Fruit fly (Drosophila melanogaster) whole organism: ENCODE data around the gene ND-51.
A peak's percentile ranks its signal among the peaks of the same experiment; 100 is the strongest.

Experiments
- CG8478 ChIP-seq: fragments of >200 bp; optimal IDR thresholded peaks from 2 replicates; lab custom pipeline; 2018; ENCODE audit warnings: inconsistent platforms
- Dll ChIP-seq: fragments of >200 bp; optimal IDR thresholded peaks from 2 replicates; lab custom pipeline; 2017
- EcR ChIP-seq, 2 experiments: fragments of >200 bp; optimal IDR thresholded peaks; 2 replicates each; lab custom pipeline; 2017; ENCODE audit warnings: missing biosample characterization in 2 of 2, missing genetic modification characterization in 2 of 2, missing genetic modification reagents in 2 of 2
- pan ChIP-seq: fragments of >200 bp; optimal IDR thresholded peaks from 2 replicates; lab custom pipeline; 2017
- psq ChIP-seq: fragments of >200 bp; optimal IDR thresholded peaks from 2 replicates; lab custom pipeline; 2017
- usp ChIP-seq: fragments of >200 bp; optimal IDR thresholded peaks from 2 replicates; lab custom pipeline; 2017; ENCODE audit warnings: missing biosample characterization, missing genetic modification characterization, mixed read lengths

The ND-51 gene

DNA sequence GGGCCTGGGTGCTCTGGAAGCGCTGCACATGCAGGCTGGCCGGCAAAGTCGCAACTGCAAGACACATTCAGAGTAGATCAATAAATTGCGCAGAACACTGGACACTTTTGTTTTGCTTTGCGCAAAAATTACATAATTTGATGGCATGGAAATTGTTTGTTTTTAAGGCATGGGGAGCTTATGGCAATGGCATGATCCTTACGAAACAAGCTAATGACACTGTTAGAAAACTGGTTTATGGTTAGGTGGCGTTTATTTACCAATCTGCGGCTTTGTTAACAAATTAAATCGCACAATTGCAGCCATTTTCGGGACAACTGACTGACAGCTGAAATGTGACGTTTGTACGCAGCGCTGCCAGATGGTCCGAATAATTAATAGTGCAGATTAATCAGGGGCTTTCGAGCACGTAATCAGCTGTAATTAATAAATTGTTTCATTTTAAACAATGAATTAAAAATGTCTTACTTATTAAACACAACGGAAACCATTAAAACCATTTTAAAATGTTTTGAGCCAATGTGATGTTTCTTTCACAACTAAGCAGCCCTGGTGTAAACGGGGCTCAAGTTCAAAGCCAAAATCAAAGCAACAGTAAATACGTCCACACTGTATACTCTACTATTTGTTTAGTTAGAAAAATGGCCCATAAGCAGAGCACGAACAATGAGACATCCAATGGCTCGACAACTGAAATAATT lies at the start of gene ND-51, which contains the start of gene CG13994:
Gene ND-51 (minus strand): TSS at position 376 of the 701 bp plus-strand sequence.
Gene CG13994 (plus strand): TSS at position 608 of the 701 bp plus-strand sequence.
- TF ChIP-seq pan (no peak), EcR (GFP tag; optimal IDR thresholded peaks at IDR 0.05; lab: Kevin White, UChicago) (no peak), usp (GFP tag; lab: Kevin White, UChicago) (no peak), Dll (no peak), psq (lab: Kevin White, UChicago) (no peak), CG8478 (lab: Kevin White, UChicago) (no peak)

DNA sequence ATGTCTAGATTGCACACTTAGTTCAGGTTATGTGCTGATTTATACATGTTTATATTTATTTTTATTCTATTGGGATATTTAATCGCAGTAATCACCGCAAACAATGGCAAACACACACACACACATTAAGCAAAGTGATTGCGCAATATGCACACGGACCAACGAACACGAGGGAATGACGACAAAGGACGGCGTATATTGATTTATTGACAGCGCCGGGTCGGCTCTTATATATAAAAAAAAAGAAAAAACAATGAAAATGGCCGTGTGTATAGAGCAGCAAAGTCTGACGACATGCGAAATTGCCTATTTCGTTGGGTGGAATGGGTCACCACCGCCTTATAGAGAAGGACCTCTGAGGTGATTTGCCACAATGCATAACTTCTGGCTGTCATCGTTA lies 48.2 kb upstream of the ND-51 start:
- TF ChIP-seq psq (lab: Kevin White, UChicago): no peak
- TF ChIP-seq EcR (GFP tag; optimal IDR thresholded peaks at IDR 0.05; lab: Kevin White, UChicago): no peak
- no peak for TF ChIP-seq CG8478 (lab: Kevin White, UChicago)
- no peak for TF ChIP-seq Dll
- no peak for TF ChIP-seq usp (GFP tag; lab: Kevin White, UChicago)
- TF ChIP-seq pan: no peak

DNA sequence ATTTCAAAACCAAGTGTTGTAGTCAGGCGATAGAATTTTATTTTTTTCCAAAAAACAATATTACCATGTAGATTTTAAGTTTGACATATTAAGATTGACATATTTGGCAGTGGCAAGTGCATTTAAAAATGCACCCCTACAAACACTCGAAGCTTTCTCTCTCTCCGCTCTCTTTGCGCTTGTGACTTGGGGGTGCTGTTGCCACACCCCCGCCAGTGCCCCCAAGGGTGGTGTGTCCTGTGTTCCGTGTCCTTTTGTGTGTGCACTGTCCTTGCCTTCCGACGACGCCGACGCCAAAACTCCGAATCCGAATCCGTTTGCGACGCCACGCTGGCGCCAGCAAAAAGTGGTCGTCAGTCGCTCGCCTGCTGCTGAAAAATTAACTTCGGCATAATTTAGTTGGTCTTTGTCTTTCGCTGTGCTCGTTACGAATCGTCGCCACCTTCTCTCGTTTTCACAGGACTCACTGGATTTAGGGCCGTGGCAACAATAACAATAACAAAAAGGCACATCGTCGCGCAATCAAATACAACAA lies 46.8 kb upstream of the ND-51 start:
- TF ChIP-seq EcR (GFP tag; optimal IDR thresholded peaks at IDR 0.05; lab: Kevin White, UChicago) (no peak), psq (lab: Kevin White, UChicago) (no peak), Dll (no peak), CG8478 (lab: Kevin White, UChicago) (no peak), usp (GFP tag; lab: Kevin White, UChicago) (no peak), pan (no peak)

DNA sequence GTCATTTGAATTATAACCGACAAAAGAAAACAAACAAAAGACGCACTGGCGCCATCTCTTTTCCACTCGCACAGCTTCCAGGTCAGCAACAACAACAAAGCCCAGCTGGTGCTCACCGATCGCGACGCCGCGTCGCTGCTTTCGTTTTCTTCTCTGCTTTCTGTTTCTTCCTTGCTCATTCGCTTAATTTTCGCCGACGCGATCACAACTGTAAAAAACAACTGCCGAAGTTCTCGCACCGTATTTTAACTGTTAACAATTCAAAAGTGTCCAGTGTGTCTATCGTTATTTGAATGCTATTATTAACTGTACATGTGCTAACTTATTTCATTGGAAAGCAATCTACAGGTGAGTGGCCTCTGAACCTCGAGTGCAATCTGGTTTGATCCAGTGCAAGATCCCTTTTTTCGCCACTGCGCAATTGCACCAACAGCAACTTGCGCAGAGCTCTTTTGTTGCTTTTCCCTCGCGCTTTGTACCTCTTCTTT lies 37.7 kb upstream of the ND-51 start, which contains the start of gene stai:
Gene stai (plus strand): TSS at position 176 of the 488 bp plus-strand sequence.
- TF ChIP-seq Dll (no peak), EcR (GFP tag; optimal IDR thresholded peaks at IDR 0.05; lab: Kevin White, UChicago) (no peak), usp (GFP tag; lab: Kevin White, UChicago) (no peak), pan (peak; percentile 10), psq (lab: Kevin White, UChicago) (no peak)

DNA sequence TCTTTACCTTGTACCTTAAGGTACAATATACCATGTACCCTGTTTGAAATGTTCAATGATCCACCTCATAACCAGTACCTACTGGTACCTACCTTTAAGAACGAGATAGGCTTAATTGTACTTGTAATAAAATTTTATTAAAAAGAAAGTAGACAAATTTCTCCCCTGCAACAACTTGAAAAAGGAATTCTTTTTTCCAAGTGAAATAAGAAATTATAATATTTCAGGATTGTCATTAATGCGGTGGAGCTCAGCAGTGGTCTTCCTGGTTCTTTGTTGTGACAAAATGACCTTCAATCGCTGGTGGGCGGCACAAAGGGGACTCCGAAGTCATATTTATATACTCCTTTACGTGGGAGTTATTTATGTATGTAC lies 36.7 kb upstream of the ND-51 start:
- TF ChIP-seq EcR (GFP tag; optimal IDR thresholded peaks at IDR 0.05; lab: Kevin White, UChicago): no peak
- TF ChIP-seq pan: no peak

DNA sequence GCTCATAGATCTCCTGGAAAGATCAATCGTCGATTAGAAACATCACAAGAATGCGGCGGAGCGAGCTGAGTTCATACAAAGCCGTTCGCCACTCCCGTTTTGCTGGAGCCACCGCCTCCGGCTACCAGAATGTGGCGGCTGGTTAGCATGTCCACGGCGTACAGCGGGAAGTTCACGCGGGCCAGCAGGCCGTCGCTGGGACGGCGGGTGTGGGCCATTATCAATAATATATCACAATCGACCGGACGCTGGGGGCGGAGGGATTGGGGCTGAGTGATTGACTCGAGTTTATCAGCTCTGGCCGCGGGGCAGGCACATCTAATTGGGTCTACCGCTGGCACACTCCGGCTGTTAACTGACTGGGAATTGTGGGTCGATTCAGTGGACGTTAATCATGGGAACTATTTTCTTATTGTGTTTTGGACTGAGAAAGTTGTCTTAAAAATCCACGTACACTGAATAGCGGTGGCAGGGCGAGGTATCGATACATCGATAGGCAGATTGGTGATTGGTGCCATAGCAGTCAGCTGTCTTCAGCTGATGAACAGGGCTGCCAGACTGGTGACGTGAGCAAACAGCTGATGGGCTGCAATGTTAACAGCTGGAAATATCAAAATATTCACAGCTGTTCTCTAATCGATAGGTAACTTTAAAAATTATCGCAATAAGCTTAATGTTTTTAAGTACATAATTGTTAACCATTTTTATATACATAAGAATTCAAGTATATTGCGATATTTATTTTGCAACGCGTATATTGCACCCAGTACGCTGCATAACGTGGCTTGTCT lies 36.1 kb upstream of the ND-51 start, which contains the start of gene CG9175:
Gene CG9175 (minus strand): TSS at position 488 of the 791 bp plus-strand sequence.
- no peak for TF ChIP-seq CG8478 (lab: Kevin White, UChicago)
- no peak for TF ChIP-seq Dll
- no peak for TF ChIP-seq psq (lab: Kevin White, UChicago)

DNA sequence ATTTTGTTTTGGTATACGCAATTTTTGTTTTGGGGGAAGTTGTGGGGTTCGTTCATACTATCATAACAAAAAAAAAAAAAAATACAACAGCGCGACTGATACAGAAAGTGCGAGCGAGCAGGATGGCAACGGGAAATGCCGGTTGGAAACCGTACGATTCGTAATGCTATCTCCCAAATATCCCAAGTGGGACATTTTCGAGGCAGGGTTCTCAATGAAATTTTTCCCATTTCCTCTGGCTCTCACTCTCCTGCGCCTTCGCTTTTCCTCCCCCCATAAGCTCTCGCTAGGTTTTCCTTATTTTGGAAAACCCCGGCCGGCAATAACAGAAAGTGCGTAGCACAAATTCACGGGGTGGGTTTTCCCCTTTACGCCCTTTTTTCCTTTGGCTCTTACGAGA lies 29.7 kb upstream of the ND-51 start:
- no peak for TF ChIP-seq Dll
- TF ChIP-seq EcR (GFP tag; optimal IDR thresholded peaks at IDR 0.05; lab: Kevin White, UChicago): no peak
- no peak for TF ChIP-seq usp (GFP tag; lab: Kevin White, UChicago)
- TF ChIP-seq psq (lab: Kevin White, UChicago): no peak
- no peak for TF ChIP-seq pan
- TF ChIP-seq CG8478 (lab: Kevin White, UChicago): no peak

DNA sequence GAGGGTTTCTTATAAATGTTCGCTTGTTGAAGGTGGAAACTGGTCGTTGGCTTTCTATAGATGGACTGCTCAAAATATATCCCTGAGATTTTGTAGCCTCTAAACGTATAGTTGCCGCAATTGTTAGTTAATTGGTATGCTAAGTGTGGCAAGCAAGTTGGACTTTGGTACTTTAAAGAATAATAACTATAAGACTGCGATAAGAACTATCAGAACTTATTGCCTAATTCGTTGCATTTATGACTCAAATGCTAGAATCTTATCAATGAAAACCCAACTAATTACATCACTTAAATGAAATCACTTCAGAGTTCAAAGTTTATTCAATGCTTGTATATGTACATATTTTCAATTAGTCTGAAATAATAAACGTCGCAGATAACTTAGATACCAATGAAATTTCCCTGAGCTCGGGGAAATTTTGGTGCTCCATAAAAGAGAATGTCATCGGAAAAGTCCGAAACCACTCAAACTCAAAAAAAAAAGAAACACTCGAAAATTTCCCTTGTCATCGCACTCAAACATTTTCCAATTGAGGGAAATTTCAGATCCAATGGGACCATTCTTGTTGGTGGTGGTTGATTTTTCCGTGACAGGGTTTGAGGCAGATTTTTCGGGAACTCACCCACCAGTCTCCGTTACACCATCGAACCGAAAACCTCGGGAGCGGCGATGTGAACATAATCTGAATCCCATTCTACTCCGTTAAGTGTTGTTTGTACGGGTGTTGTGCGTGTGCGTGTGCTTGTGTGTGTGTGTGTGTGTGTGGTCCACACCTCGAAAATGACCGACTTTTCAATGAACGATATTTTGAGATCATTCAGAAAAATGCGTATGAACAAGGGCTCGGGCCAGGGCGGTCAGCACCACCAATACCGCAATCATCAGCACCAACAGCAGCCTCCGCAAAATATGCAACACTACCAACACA lies 28.5 kb upstream of the ND-51 start, which contains the start of gene CG45075:
Gene CG45075 (plus strand): TSS at position 627 of the 931 bp plus-strand sequence.
- TF ChIP-seq Dll: no peak
- no peak for TF ChIP-seq pan
- TF ChIP-seq CG8478 (lab: Kevin White, UChicago): no peak
- no peak for TF ChIP-seq psq (lab: Kevin White, UChicago)
- no peak for TF ChIP-seq usp (GFP tag; lab: Kevin White, UChicago)
- no peak for TF ChIP-seq EcR (GFP tag; optimal IDR thresholded peaks at IDR 0.05; lab: Kevin White, UChicago)

DNA sequence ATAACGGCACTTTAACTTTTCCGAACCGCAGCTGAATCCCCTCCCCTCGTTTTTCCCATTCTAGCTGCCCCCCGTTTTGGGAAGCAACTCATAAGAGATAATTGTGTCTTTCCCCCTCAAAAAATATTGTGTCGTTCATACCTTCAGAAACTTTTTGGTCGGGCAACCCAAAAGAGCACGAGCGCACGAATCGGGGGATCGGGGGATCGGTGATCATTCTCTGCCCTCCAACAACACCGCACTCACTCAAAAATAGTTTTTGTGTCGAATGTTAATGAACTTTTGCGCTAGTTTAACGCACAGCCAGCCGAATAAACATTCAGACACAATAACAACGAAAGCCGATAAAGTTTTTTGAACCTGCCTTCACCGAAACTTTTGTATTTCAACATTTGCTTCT lies 27.8 kb upstream of the ND-51 start:
- no peak for TF ChIP-seq psq (lab: Kevin White, UChicago)
- no peak for TF ChIP-seq CG8478 (lab: Kevin White, UChicago)
- TF ChIP-seq EcR (GFP tag; optimal IDR thresholded peaks at IDR 0.05; lab: Kevin White, UChicago): no peak
- TF ChIP-seq Dll: no peak

DNA sequence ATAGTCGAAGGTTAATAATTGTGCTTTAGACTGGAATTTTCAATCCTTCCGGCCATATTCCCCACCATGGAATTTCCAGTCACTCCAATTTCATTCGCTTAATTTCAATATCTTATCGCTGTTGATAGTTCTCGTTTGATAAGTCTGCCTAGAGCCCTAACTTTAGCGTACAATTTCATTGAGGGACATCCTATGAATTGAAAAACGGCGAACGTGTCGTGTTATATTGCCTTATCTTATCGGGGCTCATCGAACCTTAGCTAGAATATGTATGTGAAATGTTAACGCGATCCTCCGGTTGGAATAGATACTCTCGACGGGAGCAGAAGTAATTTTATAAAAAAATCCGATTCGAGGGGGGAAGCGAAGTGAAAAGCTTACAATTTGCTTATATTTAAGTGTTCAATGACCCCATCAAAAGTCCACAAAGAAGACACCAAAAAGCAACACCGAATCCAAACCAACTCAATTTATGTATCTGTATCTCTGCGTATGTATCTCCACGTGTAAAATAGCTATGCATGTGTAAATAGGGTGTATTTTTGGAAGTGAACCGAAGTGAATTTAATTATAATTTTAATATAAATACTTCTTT lies 27.1 kb upstream of the ND-51 start:
- TF ChIP-seq psq (lab: Kevin White, UChicago): no peak
- TF ChIP-seq pan: no peak
- no peak for TF ChIP-seq EcR (GFP tag; optimal IDR thresholded peaks at IDR 0.05; lab: Kevin White, UChicago)
- no peak for TF ChIP-seq CG8478 (lab: Kevin White, UChicago)
- TF ChIP-seq usp (GFP tag; lab: Kevin White, UChicago): no peak
- no peak for TF ChIP-seq Dll
